Worm (Caenorhabditis elegans): ENCODE measurements around the gene fbxa-160.
"Not testable (repeated sequence)": the region's sequence is repeated elsewhere in the genome, so short reads cannot be mapped to it uniquely, and the experiment has no call there.

The fbxa-160 gene

DNA sequence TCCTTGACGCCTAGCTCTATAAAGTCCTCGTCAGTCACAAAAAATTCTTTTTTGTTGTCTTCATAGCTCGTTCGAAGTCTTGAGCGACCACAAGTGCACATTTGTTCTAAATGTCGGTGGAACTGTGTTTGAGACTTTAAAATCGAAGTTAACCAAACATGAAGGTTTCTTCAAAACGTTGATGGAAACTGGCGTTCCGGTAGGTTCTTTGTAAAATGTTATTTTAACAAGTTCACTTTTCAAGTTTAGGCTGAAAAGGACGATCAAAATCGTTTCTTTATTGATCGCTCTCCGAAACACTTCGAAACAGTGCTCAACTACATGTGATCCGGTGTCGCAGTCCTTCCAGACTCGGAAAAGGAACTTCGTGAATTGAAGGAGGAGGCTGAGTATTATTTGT, at the start of gene fbxa-160:
TSS of gene fbxa-160 (minus strand) at position 101 of the 400 bp plus-strand sequence.
- TF ChIP-seq W03F9.2 (tag; optimal IDR thresholded peaks at IDR 0.05) (no peak), him-1 (tag; optimal IDR thresholded peaks at IDR 0.05) (no peak), dao-5 (tag; optimal IDR thresholded peaks at IDR 0.05) (no peak)

- no peak for TF ChIP-seq W03F9.2 (tag; optimal IDR thresholded peaks at IDR 0.05)
- TF ChIP-seq him-1 (tag; optimal IDR thresholded peaks at IDR 0.05) = no peak
- no peak for TF ChIP-seq dao-5 (tag; optimal IDR thresholded peaks at IDR 0.05)
Observed at ce11 chrII:1672673-1673072, 48.2 kb upstream of the fbxa-160 start.

ce11 chrII:1670985-1671384, 46.5 kb upstream of the fbxa-160 start:
- no peak for TF ChIP-seq him-1 (tag; optimal IDR thresholded peaks at IDR 0.05)
- TF ChIP-seq dao-5 (tag; optimal IDR thresholded peaks at IDR 0.05) = no peak
- no peak for TF ChIP-seq W03F9.2 (tag; optimal IDR thresholded peaks at IDR 0.05)

DNA sequence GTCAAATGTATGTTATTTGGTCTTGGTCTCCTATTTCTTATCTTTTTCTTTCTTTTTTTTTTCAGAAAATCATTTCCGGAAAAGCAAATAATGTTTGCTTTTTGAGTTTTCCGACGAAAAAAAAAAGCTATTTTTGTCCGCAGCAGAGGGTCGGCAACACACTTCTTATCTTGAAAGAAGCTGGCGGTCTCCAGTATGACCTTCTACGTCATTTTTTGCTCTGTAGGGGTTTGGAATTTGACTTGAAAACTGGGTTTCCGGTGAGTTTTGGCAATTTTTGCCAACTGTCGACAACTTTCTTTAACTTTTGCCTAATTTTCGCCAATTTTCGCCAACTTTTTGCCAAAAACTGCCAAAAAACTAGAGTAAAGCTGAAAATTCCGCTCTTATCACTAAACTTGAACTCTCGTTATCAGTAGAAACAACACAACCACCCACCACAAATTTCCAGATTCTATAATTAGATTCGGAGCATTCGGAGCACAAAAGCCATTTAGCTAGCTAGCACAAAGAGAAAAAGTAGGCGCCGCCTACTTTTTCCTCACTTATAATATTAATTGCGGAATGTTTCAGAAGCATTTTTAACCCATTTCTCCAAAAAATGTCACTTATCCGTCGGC, 45.9 kb upstream of the fbxa-160 start, which contains the start of gene nhx-6:
TSS of gene nhx-6 (plus strand) at position 570 of the 620 bp plus-strand sequence.
- TF ChIP-seq him-1 (tag; optimal IDR thresholded peaks at IDR 0.05) (no peak), dao-5 (tag; optimal IDR thresholded peaks at IDR 0.05) (no peak), W03F9.2 (tag; optimal IDR thresholded peaks at IDR 0.05) (no peak)

- no peak for TF ChIP-seq him-1 (tag; optimal IDR thresholded peaks at IDR 0.05)
- TF ChIP-seq dao-5 (tag; optimal IDR thresholded peaks at IDR 0.05) = no peak
Observed at ce11 chrII:1668913-1669312, 44.4 kb upstream of the fbxa-160 start, which contains the start of gene srw-97. TSS of gene srw-97 (minus strand) at chrII:1669013.

- no peak for TF ChIP-seq W03F9.2 (tag; optimal IDR thresholded peaks at IDR 0.05)
- no peak for TF ChIP-seq dao-5 (tag; optimal IDR thresholded peaks at IDR 0.05)
- TF ChIP-seq him-1 (tag; optimal IDR thresholded peaks at IDR 0.05) = no peak
Observed at ce11 chrII:1666025-1666424, 41.6 kb upstream of the fbxa-160 start, which contains the start of gene srlf-29. TSS of gene srlf-29 (plus strand) at chrII:1666325.

DNA sequence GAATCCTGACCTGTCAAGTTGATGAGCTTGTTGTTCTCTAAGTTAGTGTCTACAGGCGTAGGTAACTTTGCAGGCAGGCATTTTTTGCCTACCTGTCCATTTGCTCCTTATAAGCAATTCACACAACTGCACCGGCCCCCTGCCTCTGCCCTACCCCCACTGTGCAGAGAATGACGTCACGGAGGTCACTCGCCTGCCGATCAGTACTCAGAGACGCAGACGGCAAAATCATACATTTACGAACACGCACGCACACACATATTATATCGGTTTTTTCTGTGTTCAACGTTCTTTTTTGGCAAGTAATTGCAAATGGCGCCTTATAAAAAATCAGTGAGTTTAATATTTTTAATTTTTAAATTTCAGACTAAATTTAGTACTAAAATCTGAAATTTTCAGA, 39.0 kb upstream of the fbxa-160 start, which contains the start of gene duxl-1:
TSS of gene duxl-1 (plus strand) at position 184 of the 400 bp plus-strand sequence.
- no peak for TF ChIP-seq him-1 (tag; optimal IDR thresholded peaks at IDR 0.05)
- TF ChIP-seq W03F9.2 (tag; optimal IDR thresholded peaks at IDR 0.05) = no peak
- TF ChIP-seq dao-5 (tag; optimal IDR thresholded peaks at IDR 0.05) = no peak

ce11 chrII:1662881-1663280, 38.4 kb upstream of the fbxa-160 start, which contains the start of gene ZC204.14:
TSS of gene ZC204.14 (minus strand) at chrII:1662949.
- TF ChIP-seq W03F9.2 (tag; optimal IDR thresholded peaks at IDR 0.05) (no peak), him-1 (tag; optimal IDR thresholded peaks at IDR 0.05) (no peak), dao-5 (tag; optimal IDR thresholded peaks at IDR 0.05) (no peak)

DNA sequence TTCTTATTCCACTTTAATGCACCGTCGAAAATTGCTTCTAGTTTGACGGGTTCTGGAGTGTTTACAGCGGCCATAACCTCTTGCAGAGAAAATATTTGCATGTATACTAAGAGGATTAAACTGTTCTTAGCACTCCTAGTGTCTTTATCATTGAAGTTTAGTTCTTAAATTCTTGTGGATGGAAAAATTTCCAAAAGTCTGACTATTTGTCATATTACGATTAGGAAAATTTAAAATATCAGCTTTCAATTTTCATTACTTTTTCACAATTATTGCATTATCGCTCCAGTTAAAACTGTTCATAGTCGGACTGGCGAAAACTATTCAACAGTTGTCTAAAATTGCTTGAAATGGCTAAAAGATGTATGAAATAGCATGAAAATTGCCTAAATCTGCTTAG, 36.4 kb upstream of the fbxa-160 start, which contains the start of gene ZC204.13:
TSS of gene ZC204.13 (minus strand) at position 101 of the 400 bp plus-strand sequence.
- not testable (repeated sequence) for TF ChIP-seq him-1, dao-5, W03F9.2 (tag; optimal IDR thresholded peaks at IDR 0.05)

DNA sequence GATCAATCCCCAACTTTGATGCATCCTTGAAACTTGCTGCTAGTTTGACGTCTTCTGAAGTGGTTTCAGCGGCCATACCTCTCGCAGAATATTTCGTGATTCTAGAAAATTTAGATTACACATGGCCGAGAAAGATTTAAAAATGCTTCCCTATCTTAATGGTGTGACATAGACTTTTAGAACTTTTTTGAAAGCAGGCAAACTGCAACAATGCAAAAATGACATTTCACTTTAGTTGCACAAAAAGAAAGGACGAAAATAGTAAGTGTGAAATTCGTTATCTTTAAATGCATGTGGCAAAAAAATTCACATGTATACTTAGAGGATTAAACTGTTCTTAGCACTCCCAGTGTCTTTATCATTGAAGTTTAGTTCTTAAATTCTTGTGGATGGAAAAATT, 32.7 kb upstream of the fbxa-160 start, which contains the start of gene ZC204.12:
TSS of gene ZC204.12 (minus strand) at position 101 of the 400 bp plus-strand sequence.
- TF ChIP-seq him-1 (tag; optimal IDR thresholded peaks at IDR 0.05) (no peak), W03F9.2 (tag; optimal IDR thresholded peaks at IDR 0.05) (no peak), dao-5 (tag; optimal IDR thresholded peaks at IDR 0.05) (no peak)

DNA sequence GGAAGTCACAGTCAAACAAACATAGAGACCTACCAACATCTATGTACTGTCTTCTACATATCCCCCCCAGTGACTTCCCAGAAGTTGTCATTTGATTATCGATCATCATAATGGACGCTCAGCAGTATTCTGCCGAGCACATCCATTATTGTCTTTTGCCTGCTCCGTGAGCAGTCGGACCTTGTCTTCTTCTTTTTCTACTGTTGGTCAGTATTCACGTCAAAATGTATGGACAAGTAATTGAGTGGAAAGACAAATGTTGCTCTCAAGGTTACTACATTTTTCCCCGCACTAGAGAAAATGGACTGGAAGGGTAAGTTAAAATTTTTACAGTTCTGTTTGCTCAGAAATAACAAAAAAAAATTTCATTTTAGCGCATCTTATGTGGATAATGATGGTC, 30.4 kb upstream of the fbxa-160 start, which contains the start of gene btb-12:
TSS of gene btb-12 (plus strand) at position 301 of the 400 bp plus-strand sequence.
- TF ChIP-seq him-1 (tag; optimal IDR thresholded peaks at IDR 0.05) (no peak), dao-5 (tag; optimal IDR thresholded peaks at IDR 0.05) (no peak), W03F9.2 (tag; optimal IDR thresholded peaks at IDR 0.05) (no peak)

ce11 chrII:1653397-1653796, 28.9 kb upstream of the fbxa-160 start, which contains the start of gene fbxb-15:
TSS of gene fbxb-15 (minus strand) at chrII:1653497.
- no peak for TF ChIP-seq W03F9.2 (tag; optimal IDR thresholded peaks at IDR 0.05)

DNA sequence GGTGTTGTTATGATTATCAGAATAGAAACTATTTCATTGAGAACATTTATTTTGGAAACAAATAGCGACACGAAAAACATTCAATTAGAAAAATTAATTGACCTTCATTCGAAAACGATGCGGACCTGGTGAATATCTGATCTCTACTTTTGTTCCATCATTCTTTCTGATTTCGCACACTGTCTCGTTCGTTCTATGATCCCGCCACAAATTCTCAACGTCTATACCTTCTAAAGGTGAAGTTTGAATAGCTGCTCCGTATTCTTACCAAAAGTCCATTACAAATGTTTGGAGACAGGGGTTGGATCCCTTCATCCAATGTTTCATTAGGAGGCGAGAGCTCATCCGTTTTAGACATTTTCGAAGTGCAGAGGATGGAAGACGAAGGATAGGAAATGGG, 27.3 kb upstream of the fbxa-160 start, which contains the start of gene fbxb-16:
TSS of gene fbxb-16 (minus strand) at position 101 of the 400 bp plus-strand sequence.
- no peak for TF ChIP-seq him-1 (tag; optimal IDR thresholded peaks at IDR 0.05)
- TF ChIP-seq W03F9.2 (tag; optimal IDR thresholded peaks at IDR 0.05) = no peak
- TF ChIP-seq dao-5 (tag; optimal IDR thresholded peaks at IDR 0.05) = no peak

- TF ChIP-seq W03F9.2 (tag; optimal IDR thresholded peaks at IDR 0.05) = no peak
- TF ChIP-seq him-1 (tag; optimal IDR thresholded peaks at IDR 0.05) = no peak
- no peak for TF ChIP-seq dao-5 (tag; optimal IDR thresholded peaks at IDR 0.05)
Observed at ce11 chrII:1650502-1650901, 26.0 kb upstream of the fbxa-160 start, which contains the start of gene fbxb-20. TSS of gene fbxb-20 (minus strand) at chrII:1650602.
